Worm (Caenorhabditis elegans) whole organism, L1 larva: ENCODE data around the gene srg-2.

Source experiments
- C04F5.9 ChIP-seq: sonication (generic microtip); optimal IDR thresholded peaks from 2 replicates; lab custom pipeline; 2016; ENCODE audit warnings: missing genetic modification characterization, missing compliant biosample characterization
- elt-3 ChIP-seq, 6 experiments: fragments of 150-350 bp in 1 of 6; sonication (generic microtip); optimal IDR thresholded peaks; 2 replicates each; lab custom pipeline; 2017 to 2018; ENCODE audit warnings: missing biosample characterization in 6 of 6, missing genetic modification characterization in 6 of 6, inconsistent platforms in 1 of 6
- hlh-4 ChIP-seq: sonication (generic microtip); optimal IDR thresholded peaks from 2 replicates; lab custom pipeline; 2016; ENCODE audit warnings: mild to moderate bottlenecking, missing genetic modification characterization, missing compliant biosample characterization
- nhr-11 ChIP-seq: fragments of 150-350 bp; optimal IDR thresholded peaks from 2 replicates; lab custom pipeline; 2014; ENCODE audit warnings: missing biosample characterization, missing genetic modification characterization
- nhr-19 ChIP-seq: fragments of 200-800 bp; sonication (Bioruptor generic); conservative IDR thresholded peaks from 2 replicates; pipeline ENCODE4 v1.3.6; 2022; ENCODE audit warnings: missing genetic modification characterization, missing compliant biosample characterization
- nhr-20 ChIP-seq: sonication (generic microtip); optimal IDR thresholded peaks from 2 replicates; lab custom pipeline; 2016; ENCODE audit warnings: mild to moderate bottlenecking, missing genetic modification characterization, missing compliant biosample characterization
- nhr-47 ChIP-seq: sonication (generic microtip); optimal IDR thresholded peaks from 2 replicates; lab custom pipeline; 2016; ENCODE audit warnings: mild to moderate bottlenecking, missing genetic modification characterization, moderate library complexity, missing compliant biosample characterization
- unc-98 ChIP-seq: fragments of 200-800 bp; sonication (Bioruptor generic); IDR thresholded peaks from 2 replicates; pipeline ENCODE4 v1.3.6; 2022; ENCODE audit warnings: missing genetic modification characterization, missing compliant biosample characterization

DNA sequence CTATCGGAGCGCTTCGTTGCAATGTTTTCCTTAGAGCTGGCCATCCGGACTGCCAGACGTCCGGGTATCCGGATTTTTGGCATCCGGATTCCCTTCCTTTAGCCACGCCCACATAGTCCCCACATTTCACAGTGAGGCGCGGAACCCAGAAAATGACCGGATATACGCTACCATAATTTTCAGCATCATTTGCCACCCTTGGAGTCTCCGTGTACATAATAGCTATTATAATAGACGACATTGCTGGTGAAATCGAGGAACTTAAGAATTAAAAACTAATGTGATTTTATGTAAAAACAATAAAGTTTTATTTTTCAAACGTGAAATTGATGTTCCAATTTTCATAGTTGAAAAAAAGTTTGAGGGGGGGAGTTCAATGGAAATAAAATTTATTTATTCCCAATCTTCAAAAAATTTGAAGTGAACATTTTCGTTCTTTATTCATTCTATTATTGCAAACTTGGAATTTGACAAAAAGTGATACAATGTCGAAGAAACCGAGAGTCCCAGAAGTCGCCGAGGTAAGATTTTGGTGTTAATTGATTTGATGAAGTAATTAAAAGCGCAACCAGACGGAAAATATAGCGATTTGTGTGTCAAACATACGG is 49.7 kb downstream of the srg-2 start:
- TF ChIP-seq unc-98 (GFP tag; lab: Robert Waterston, UW) (no peak), nhr-19 (GFP tag; lab: Robert Waterston, UW) (no peak), C04F5.9 (tag; lab: Kevin White, UChicago) (no peak), nhr-11 (no peak), nhr-47 (tag; lab: Kevin White, UChicago) (no peak), hlh-4 (tag; lab: Kevin White, UChicago) (no peak), nhr-20 (tag; lab: Kevin White, UChicago) (no peak), elt-3 (tag; optimal IDR thresholded peaks at IDR 0.05; lab: Kevin White, UChicago) (no peak)
